Worm (Caenorhabditis elegans): ENCODE data around the gene C31B8.9.

The C31B8.9 gene

ce11 chrV:2888681-2889080, 24.1 kb downstream of the C31B8.9 start, which contains the start of gene srw-4:
TSS of gene srw-4 (minus strand) at chrV:2888781.
- TF ChIP-seq sptf-1 (tag; optimal IDR thresholded peaks at IDR 0.05) (no peak), nhr-76 (tag; optimal IDR thresholded peaks at IDR 0.05) (no peak), ztf-11 (tag; optimal IDR thresholded peaks at IDR 0.05) (no peak), drap-1 (GFP tag; optimal IDR thresholded peaks at IDR 0.05) (no peak), flh-1 (GFP tag; optimal IDR thresholded peaks at IDR 0.05) (no peak), unc-120 (tag; optimal IDR thresholded peaks at IDR 0.05; ENCODE audit: poor library complexity, severe bottlenecking) (no peak), nhr-28 (tag; optimal IDR thresholded peaks at IDR 0.05) (no peak), ceh-83 (GFP tag; optimal IDR thresholded peaks at IDR 0.05) (no peak), ces-1 (GFP tag; optimal IDR thresholded peaks at IDR 0.05) (no peak), hlh-1 (tag; optimal IDR thresholded peaks at IDR 0.05) (no peak), sem-2 (GFP tag; optimal IDR thresholded peaks at IDR 0.05) (no peak), mls-2 (tag; optimal IDR thresholded peaks at IDR 0.05) (no peak), unc-39 (tag; optimal IDR thresholded peaks at IDR 0.05) (no peak)

- TF ChIP-seq pha-4 (tag; optimal IDR thresholded peaks at IDR 0.05): no peak
- no peak for TF ChIP-seq nhr-2 (tag; optimal IDR thresholded peaks at IDR 0.05)
- TF ChIP-seq ceh-43 (GFP tag; optimal IDR thresholded peaks at IDR 0.05): no peak
- TF ChIP-seq elt-1 (tag; optimal IDR thresholded peaks at IDR 0.05; ENCODE audit: borderline replicate concordance, insufficient read depth): no peak
Measured at ce11 chrV:2888265-2888664, 24.5 kb downstream of the C31B8.9 start.

ce11 chrV:2884411-2884810, 28.4 kb downstream of the C31B8.9 start, which contains the start of gene sre-24:
TSS of gene sre-24 (plus strand) at chrV:2884711.
- TF ChIP-seq ces-1 (GFP tag; optimal IDR thresholded peaks at IDR 0.05): no peak
- TF ChIP-seq nhr-76 (tag; optimal IDR thresholded peaks at IDR 0.05): no peak
- no peak for TF ChIP-seq zip-8 (tag; optimal IDR thresholded peaks at IDR 0.05)
- TF ChIP-seq elt-1 (tag; optimal IDR thresholded peaks at IDR 0.05; ENCODE audit: borderline replicate concordance, insufficient read depth): no peak
- no peak for TF ChIP-seq cnd-1 (tag; optimal IDR thresholded peaks at IDR 0.05)
- TF ChIP-seq unc-39 (tag; optimal IDR thresholded peaks at IDR 0.05): no peak
- TF ChIP-seq nhr-237 (tag; optimal IDR thresholded peaks at IDR 0.05): no peak
- no peak for TF ChIP-seq lin-32 (GFP tag; optimal IDR thresholded peaks at IDR 0.05)

- TF ChIP-seq unc-62 (GFP tag; optimal IDR thresholded peaks at IDR 0.05) (no peak), cnd-1 (tag; optimal IDR thresholded peaks at IDR 0.05) (no peak), nhr-76 (tag; optimal IDR thresholded peaks at IDR 0.05) (no peak), nhr-12 (tag; optimal IDR thresholded peaks at IDR 0.05) (no peak), ces-1 (GFP tag; optimal IDR thresholded peaks at IDR 0.05) (no peak), lsy-2 (tag; optimal IDR thresholded peaks at IDR 0.05) (no peak), ceh-39 (tag; optimal IDR thresholded peaks at IDR 0.05) (no peak), lin-13 (tag; optimal IDR thresholded peaks at IDR 0.05) (no peak), sem-2 (GFP tag; optimal IDR thresholded peaks at IDR 0.05) (no peak), ham-2 (GFP tag; optimal IDR thresholded peaks at IDR 0.05) (no peak), elt-3 (tag; optimal IDR thresholded peaks at IDR 0.05) (no peak), elt-1 (tag; optimal IDR thresholded peaks at IDR 0.05; ENCODE audit: borderline replicate concordance, insufficient read depth) (no peak), nhr-28 (tag; optimal IDR thresholded peaks at IDR 0.05) (no peak), mab-5 (tag; optimal IDR thresholded peaks at IDR 0.05) (no peak), drap-1 (GFP tag; optimal IDR thresholded peaks at IDR 0.05) (no peak), bed-3 (GFP tag; optimal IDR thresholded peaks at IDR 0.05) (no peak)
Measured at ce11 chrV:2883097-2883496, 29.7 kb downstream of the C31B8.9 start.

ce11 chrV:2881565-2881964, 31.2 kb downstream of the C31B8.9 start:
- TF ChIP-seq unc-120 (tag; optimal IDR thresholded peaks at IDR 0.05; ENCODE audit: poor library complexity, severe bottlenecking) (no peak), flh-1 (GFP tag; optimal IDR thresholded peaks at IDR 0.05) (no peak), nhr-12 (tag; optimal IDR thresholded peaks at IDR 0.05) (no peak), mab-5 (tag; optimal IDR thresholded peaks at IDR 0.05) (no peak), mep-1 (tag; optimal IDR thresholded peaks at IDR 0.05) (no peak), ces-1 (GFP tag; optimal IDR thresholded peaks at IDR 0.05) (no peak), pha-4 (tag; optimal IDR thresholded peaks at IDR 0.05) (no peak), ztf-11 (tag; optimal IDR thresholded peaks at IDR 0.05) (no peak), nhr-2 (tag; optimal IDR thresholded peaks at IDR 0.05) (no peak), M03D4.4 (tag; optimal IDR thresholded peaks at IDR 0.05) (no peak)

Measured in whole organism, mixed stage, embryonic.